Worm (Caenorhabditis elegans): ENCODE results near the gene cnc-7.
A peak's percentile ranks its signal among the peaks of the same experiment; 100 is the strongest.

Gene cnc-7

ce11 chrV:20413426-20413825, 19.6 kb downstream of the cnc-7 start:
- no peak for TF ChIP-seq M03D4.4 (tag; optimal IDR thresholded peaks at IDR 0.05)
- no peak for TF ChIP-seq ces-1 (GFP tag; optimal IDR thresholded peaks at IDR 0.05)
- TF ChIP-seq lin-13 (tag; optimal IDR thresholded peaks at IDR 0.05), result no peak
- TF ChIP-seq elt-3 (tag; optimal IDR thresholded peaks at IDR 0.05), result no peak
- TF ChIP-seq nhr-12 (tag; optimal IDR thresholded peaks at IDR 0.05), result no peak
- no peak for TF ChIP-seq lsy-2 (tag; optimal IDR thresholded peaks at IDR 0.05)
- TF ChIP-seq cnd-1 (tag; optimal IDR thresholded peaks at IDR 0.05), result no peak
- no peak for TF ChIP-seq ztf-11 (tag; optimal IDR thresholded peaks at IDR 0.05)
- TF ChIP-seq ceh-83 (GFP tag; optimal IDR thresholded peaks at IDR 0.05), result no peak
- no peak for TF ChIP-seq zip-8 (tag; optimal IDR thresholded peaks at IDR 0.05)
- TF ChIP-seq sptf-1 (tag; optimal IDR thresholded peaks at IDR 0.05), result no peak
- no peak for TF ChIP-seq ceh-43 (GFP tag; optimal IDR thresholded peaks at IDR 0.05)
- TF ChIP-seq sem-2 (GFP tag; optimal IDR thresholded peaks at IDR 0.05), result no peak

- no peak for TF ChIP-seq nhr-12 (tag; optimal IDR thresholded peaks at IDR 0.05)
- no peak for TF ChIP-seq snpc-4 (tag; optimal IDR thresholded peaks at IDR 0.05)
- no peak for TF ChIP-seq cnd-1 (tag; optimal IDR thresholded peaks at IDR 0.05)
- no peak for TF ChIP-seq unc-120 (tag; optimal IDR thresholded peaks at IDR 0.05; ENCODE audit: poor library complexity, severe bottlenecking)
- TF ChIP-seq elt-3 (tag; optimal IDR thresholded peaks at IDR 0.05), result no peak
- TF ChIP-seq ces-1 (GFP tag; optimal IDR thresholded peaks at IDR 0.05), result no peak
- TF ChIP-seq sptf-1 (tag; optimal IDR thresholded peaks at IDR 0.05), result no peak
Measured at ce11 chrV:20413936-20414335, 20.1 kb downstream of the cnc-7 start.

ce11 chrV:20415415-20415814, 21.5 kb downstream of the cnc-7 start:
- TF ChIP-seq zip-8 (tag; optimal IDR thresholded peaks at IDR 0.05) (peak; percentile 75), pha-4 (tag; optimal IDR thresholded peaks at IDR 0.05) (no peak), tbx-8 (GFP tag; optimal IDR thresholded peaks at IDR 0.05) (no peak), blmp-1 (tag; optimal IDR thresholded peaks at IDR 0.05) (no peak)

ce11 chrV:20416335-20416734, 22.5 kb downstream of the cnc-7 start:
- TF ChIP-seq elt-3 (tag; optimal IDR thresholded peaks at IDR 0.05) (no peak), ceh-39 (tag; optimal IDR thresholded peaks at IDR 0.05) (no peak), blmp-1 (tag; optimal IDR thresholded peaks at IDR 0.05) (no peak), lin-32 (GFP tag; optimal IDR thresholded peaks at IDR 0.05) (no peak), ham-2 (GFP tag; optimal IDR thresholded peaks at IDR 0.05) (no peak), snpc-4 (tag; optimal IDR thresholded peaks at IDR 0.05) (no peak), unc-39 (tag; optimal IDR thresholded peaks at IDR 0.05) (no peak), lin-13 (tag; optimal IDR thresholded peaks at IDR 0.05) (no peak), nhr-76 (tag; optimal IDR thresholded peaks at IDR 0.05) (no peak), lsy-2 (tag; optimal IDR thresholded peaks at IDR 0.05) (no peak), ceh-43 (GFP tag; optimal IDR thresholded peaks at IDR 0.05) (no peak)

ce11 chrV:20416790-20417189, 22.9 kb downstream of the cnc-7 start:
- TF ChIP-seq hlh-1 (tag; optimal IDR thresholded peaks at IDR 0.05) (no peak), sem-2 (GFP tag; optimal IDR thresholded peaks at IDR 0.05) (no peak), ham-2 (GFP tag; optimal IDR thresholded peaks at IDR 0.05) (no peak)

- TF ChIP-seq ztf-11 (tag; optimal IDR thresholded peaks at IDR 0.05) (no peak), nhr-28 (tag; optimal IDR thresholded peaks at IDR 0.05) (no peak), bed-3 (GFP tag; optimal IDR thresholded peaks at IDR 0.05) (no peak), drap-1 (GFP tag; optimal IDR thresholded peaks at IDR 0.05) (no peak), nhr-12 (tag; optimal IDR thresholded peaks at IDR 0.05) (no peak), ces-1 (GFP tag; optimal IDR thresholded peaks at IDR 0.05) (no peak), mls-2 (tag; optimal IDR thresholded peaks at IDR 0.05) (no peak), zip-8 (tag; optimal IDR thresholded peaks at IDR 0.05) (no peak), elt-3 (tag; optimal IDR thresholded peaks at IDR 0.05) (no peak), ceh-39 (tag; optimal IDR thresholded peaks at IDR 0.05) (no peak), pha-4 (tag; optimal IDR thresholded peaks at IDR 0.05) (no peak), blmp-1 (tag; optimal IDR thresholded peaks at IDR 0.05) (no peak), lin-13 (tag; optimal IDR thresholded peaks at IDR 0.05) (no peak), nhr-2 (tag; optimal IDR thresholded peaks at IDR 0.05) (no peak), M03D4.4 (tag; optimal IDR thresholded peaks at IDR 0.05) (no peak), unc-39 (tag; optimal IDR thresholded peaks at IDR 0.05) (no peak), nhr-237 (tag; optimal IDR thresholded peaks at IDR 0.05) (no peak), lin-32 (GFP tag; optimal IDR thresholded peaks at IDR 0.05) (no peak), nhr-76 (tag; optimal IDR thresholded peaks at IDR 0.05) (no peak), snpc-4 (tag; optimal IDR thresholded peaks at IDR 0.05) (no peak)
Measured at ce11 chrV:20417809-20418208, 23.9 kb downstream of the cnc-7 start.
